Fruit fly (Drosophila melanogaster): ENCODE measurements around the gene Kul.

Gene Kul

dm6 chr3R:29736678-29737093 is 11.1 kb downstream of the Kul start, which contains the start of the genes CG7601 and CIA30 (continued):
- peak; percentile 99 for TF ChIP-seq CHES-1-like (GFP tag; optimal IDR thresholded peaks at IDR 0.05)
- TF ChIP-seq CG18619 (GFP tag; optimal IDR thresholded peaks at IDR 0.05) = peak; percentile 96
- peak; percentile 98 for TF ChIP-seq slou (GFP tag; optimal IDR thresholded peaks at IDR 0.05)
- peak; percentile 100 for TF ChIP-seq aop (GFP tag; IDR thresholded peaks at IDR 0.05)
- TF ChIP-seq CG2199 (GFP tag; IDR thresholded peaks at IDR 0.05) = peak; percentile 100
- peak; percentile 100 for TF ChIP-seq CG5953 (GFP tag; IDR thresholded peaks at IDR 0.05)
- TF ChIP-seq Opbp (GFP tag; IDR thresholded peaks at IDR 0.05; ENCODE audit: partially characterized antibody) = no peak
- TF ChIP-seq dm (GFP tag; optimal IDR thresholded peaks at IDR 0.05) = peak; percentile 96
- TF ChIP-seq CG4360 (GFP tag; IDR thresholded peaks at IDR 0.05) = peak; percentile 97
- peak; percentile 100 for TF ChIP-seq E2f1 (GFP tag; IDR thresholded peaks at IDR 0.05)
- TF ChIP-seq usp (GFP tag; optimal IDR thresholded peaks at IDR 0.05) = no peak
- TF ChIP-seq CG1529 (GFP tag; optimal IDR thresholded peaks at IDR 0.05) = peak; percentile 92
- TF ChIP-seq ind (GFP tag; optimal IDR thresholded peaks at IDR 0.05) = peak; percentile 100
- TF ChIP-seq so (GFP tag; IDR thresholded peaks at IDR 0.05) = peak; percentile 100
- TF ChIP-seq luna (GFP tag; optimal IDR thresholded peaks at IDR 0.05) = peak; percentile 99
- peak; percentile 25 to 68 for TF ChIP-seq insv (GFP tag; optimal IDR thresholded peaks at IDR 0.05)
- TF ChIP-seq Tbp (GFP tag; optimal IDR thresholded peaks at IDR 0.05) = no peak
- no peak for TF ChIP-seq CG31441 (GFP tag; IDR thresholded peaks at IDR 0.05)
- peak; percentile 97 for TF ChIP-seq Mad (GFP tag; optimal IDR thresholded peaks at IDR 0.05)
- TF ChIP-seq CG32772 (GFP tag; IDR thresholded peaks at IDR 0.05) = peak; percentile 100
- peak; percentile 84 for TF ChIP-seq CG7928 (GFP tag; optimal IDR thresholded peaks at IDR 0.05)
- peak; percentile 100 for TF ChIP-seq CG9215 (GFP tag; IDR thresholded peaks at IDR 0.05)
- peak; percentile 91 for TF ChIP-seq psq (GFP tag; optimal IDR thresholded peaks at IDR 0.05)
- peak; percentile 92 for TF ChIP-seq CG14965 (GFP tag; optimal IDR thresholded peaks at IDR 0.05; ENCODE audit: borderline replicate concordance)
- TF ChIP-seq CG10321 (GFP tag; IDR thresholded peaks at IDR 0.05) = peak; percentile 90
- TF ChIP-seq mam (GFP tag; optimal IDR thresholded peaks at IDR 0.05) = peak; percentile 100
- peak; percentile 100 for TF ChIP-seq vvl (GFP tag; IDR thresholded peaks at IDR 0.05)
- TF ChIP-seq CG3847 (GFP tag; IDR thresholded peaks at IDR 0.05) = peak; percentile 100
- TF ChIP-seq stwl (tag; optimal IDR thresholded peaks at IDR 0.05) = peak; percentile 65
- peak; percentile 97 for TF ChIP-seq nom (GFP tag; optimal IDR thresholded peaks at IDR 0.05)
- TF ChIP-seq sisA (GFP tag; IDR thresholded peaks at IDR 0.05) = peak; percentile 100
- peak; percentile 100 for TF ChIP-seq CG4404 (GFP tag; IDR thresholded peaks at IDR 0.05)
- 0 out of 3 replicates have a peak, but pooled peaks have one; percentile 41 for TF ChIP-seq knrl (GFP tag; IDR thresholded peaks at IDR 0.05; ENCODE audit: partially characterized antibody)
- peak; percentile 96 for TF ChIP-seq ATbp (GFP tag; optimal IDR thresholded peaks at IDR 0.05)
- no peak for TF ChIP-seq Trl (optimal IDR thresholded peaks at IDR 0.05)
- peak; percentile 99 for TF ChIP-seq Trl (GFP tag; optimal IDR thresholded peaks at IDR 0.05)
- TF ChIP-seq chinmo (GFP tag; IDR thresholded peaks at IDR 0.05; ENCODE audit: partially characterized antibody) = 0 out of 4 replicates have a peak, but pooled peaks have one; percentile 39
- TF ChIP-seq CG18476 (GFP tag; optimal IDR thresholded peaks at IDR 0.05) = peak; percentile 97
- TF ChIP-seq sens (GFP tag) = peak; percentile 100
- TF ChIP-seq MTF-1 (GFP tag; optimal IDR thresholded peaks at IDR 0.05; ENCODE audit: borderline replicate concordance) = peak; percentile 95
- peak; percentile 46 for TF ChIP-seq CG7745 (tag; optimal IDR thresholded peaks at IDR 0.05)
- TF ChIP-seq tgo (GFP tag; IDR thresholded peaks at IDR 0.05) = peak; percentile 100
- TF ChIP-seq CG5180 (GFP tag; optimal IDR thresholded peaks at IDR 0.05) = peak; percentile 92
- TF ChIP-seq org-1 (GFP tag; optimal IDR thresholded peaks at IDR 0.05) = peak; percentile 98
- TF ChIP-seq Doc3 (GFP tag; IDR thresholded peaks at IDR 0.05; ENCODE audit: partially characterized antibody) = no peak
- peak; percentile 95 for TF ChIP-seq CG11723 (GFP tag; optimal IDR thresholded peaks at IDR 0.05)
- TF ChIP-seq CG14014 (GFP tag; IDR thresholded peaks at IDR 0.05) = peak; percentile 100
- peak; percentile 100 for TF ChIP-seq Oaz (GFP tag; IDR thresholded peaks at IDR 0.05)
- peak; percentile 99 for TF ChIP-seq crc (GFP tag; optimal IDR thresholded peaks at IDR 0.05)
- peak; percentile 98 for TF ChIP-seq CG17359 (tag; optimal IDR thresholded peaks at IDR 0.05)
- TF ChIP-seq CG8924 (tag; optimal IDR thresholded peaks at IDR 0.05) = peak; percentile 97
- peak; percentile 100 for TF ChIP-seq CG6689 (GFP tag; IDR thresholded peaks at IDR 0.05)

Data from whole organism, embryonic.